Worm (Caenorhabditis elegans) whole organism, young adult: ENCODE results near the gene F44E2.8.

Source experiments
- ama-1 ChIP-seq, 3 experiments: fragments of 150-350 bp in 1 of 3; sonication (generic microtip) in 2 of 3; optimal IDR thresholded peaks; 2 replicates each; lab custom pipeline; 2014 to 2018; ENCODE audit warnings: missing biosample characterization in 2 of 3, missing genetic modification characterization in 2 of 3, missing genetic modification reagents in 2 of 3
- rec-8 ChIP-seq, 2 experiments: sonication (generic microtip); optimal IDR thresholded peaks; 2 replicates each; lab custom pipeline; 2016; ENCODE audit warnings: mild to moderate bottlenecking in 2 of 2, missing genetic modification characterization in 2 of 2, missing genetic modification reagents in 2 of 2, missing genotype in 2 of 2, missing biosample characterization in 1 of 2, missing compliant biosample characterization in 1 of 2, moderate library complexity in 1 of 2
- ztf-26 ChIP-seq: sonication (generic microtip); optimal IDR thresholded peaks from 2 replicates; lab custom pipeline; 2017; ENCODE audit warnings: missing genetic modification characterization, missing compliant biosample characterization

ce11 chrIII:8873045-8873457 lies 23.4 kb upstream of the F44E2.8 start:
- TF ChIP-seq ztf-26 (tag; lab: Kevin White, UChicago) (no peak), rec-8 (tag; optimal IDR thresholded peaks at IDR 0.05; lab: Kevin White, UChicago) (no peak), ama-1 (optimal IDR thresholded peaks at IDR 0.05; lab: Kevin White, UChicago) (no peak), ama-1 (GFP tag; optimal IDR thresholded peaks at IDR 0.05; lab: Kevin White, UChicago) (no peak)
